Fruit fly (Drosophila melanogaster) whole organism, pupa: Measurements from ENCODE around the gene CG4313.
A peak's percentile ranks its signal among the peaks of the same experiment; 100 is the strongest.

Experiments used
- CG10348 ChIP-seq: fragments of 200-800 bp; sonication (Bioruptor generic); IDR thresholded peaks from 2 replicates; pipeline ENCODE4 v1.3.6; 2022; ENCODE audit warnings: missing biosample characterization, missing genetic modification characterization
- CG12605 ChIP-seq: fragments of 200-800 bp; sonication (Bioruptor generic); IDR thresholded peaks from 2 replicates; pipeline ENCODE4 v1.3.6; 2022; ENCODE audit warnings: missing biosample characterization, missing genetic modification characterization
- CG13204 ChIP-seq: fragments of 200-800 bp; sonication (Bioruptor generic); optimal IDR thresholded peaks from 2 replicates; lab custom pipeline; 2018; ENCODE audit warnings: missing biosample characterization, mild to moderate bottlenecking, missing genetic modification characterization, moderate library complexity
- CG14655 ChIP-seq: fragments of 200-800 bp; sonication (Bioruptor generic); optimal IDR thresholded peaks from 3 replicates; lab custom pipeline; 2017; ENCODE audit warnings: mild to moderate bottlenecking, missing biosample characterization, missing genetic modification reagents, missing genetic modification characterization
- CG15710 ChIP-seq: fragments of 200-800 bp; sonication (Bioruptor generic); optimal IDR thresholded peaks from 2 replicates; lab custom pipeline; 2018; ENCODE audit warnings: missing biosample characterization, mild to moderate bottlenecking, missing genetic modification characterization, moderate library complexity
- CG17806 ChIP-seq: fragments of 200-800 bp; sonication (Bioruptor generic); optimal IDR thresholded peaks from 2 replicates; lab custom pipeline; 2018; ENCODE audit warnings: missing biosample characterization, mild to moderate bottlenecking, missing genetic modification characterization, moderate library complexity
- CG32121 ChIP-seq: fragments of 200-800 bp; sonication (Bioruptor generic); IDR thresholded peaks from 2 replicates; pipeline ENCODE4 v1.3.6; 2022; ENCODE audit warnings: missing biosample characterization, missing genetic modification characterization
- CG34367 ChIP-seq: fragments of 200-800 bp; sonication (Bioruptor generic); optimal IDR thresholded peaks from 2 replicates; lab custom pipeline; 2018; ENCODE audit warnings: missing biosample characterization, mild to moderate bottlenecking, missing genetic modification characterization
- CG4496 ChIP-seq: fragments of 200-800 bp; sonication (Bioruptor generic); IDR thresholded peaks from 3 replicates; pipeline ENCODE4 v1.3.6; 2022; ENCODE audit warnings: missing biosample characterization, missing genetic modification characterization
- CG8159 ChIP-seq: fragments of 200-800 bp; sonication (Bioruptor generic); optimal IDR thresholded peaks from 3 replicates; lab custom pipeline; 2018; ENCODE audit warnings: missing biosample characterization, mild to moderate bottlenecking, missing genetic modification characterization, moderate library complexity
- CG8301 ChIP-seq: fragments of 200-800 bp; sonication (Bioruptor generic); optimal IDR thresholded peaks from 2 replicates; lab custom pipeline; 2018; ENCODE audit warnings: missing biosample characterization, mild to moderate bottlenecking, missing genetic modification characterization
- CG9948 ChIP-seq: fragments of 200-800 bp; sonication (Bioruptor generic); optimal IDR thresholded peaks from 2 replicates; lab custom pipeline; 2018; ENCODE audit warnings: missing biosample characterization, mild to moderate bottlenecking, missing genetic modification characterization, moderate library complexity
- D1 ChIP-seq: fragments of 200-800 bp; sonication (Bioruptor generic); optimal IDR thresholded peaks from 2 replicates; lab custom pipeline; 2018; ENCODE audit warnings: missing biosample characterization, mild to moderate bottlenecking, missing genetic modification characterization, moderate library complexity
- EcR ChIP-seq: fragments of 200-800 bp; sonication (Bioruptor generic); optimal IDR thresholded peaks from 3 replicates; lab custom pipeline; 2019; ENCODE audit warnings: missing biosample characterization, missing genetic modification characterization, mild to moderate bottlenecking, moderate library complexity, missing genetic modification reagents
- Ets98B ChIP-seq: fragments of 200-800 bp; sonication (Bioruptor generic); IDR thresholded peaks from 2 replicates; pipeline ENCODE4 v1.3.6; 2022; ENCODE audit warnings: missing biosample characterization, missing genetic modification characterization
- Pif1A ChIP-seq: fragments of 200-800 bp; sonication (Bioruptor generic); optimal IDR thresholded peaks from 3 replicates; lab custom pipeline; 2016; ENCODE audit warnings: missing biosample characterization, missing genetic modification characterization
- Pif1B ChIP-seq: fragments of 200-800 bp; sonication (Bioruptor generic); optimal IDR thresholded peaks from 3 replicates; lab custom pipeline; 2016; ENCODE audit warnings: missing biosample characterization, missing genetic modification characterization
- Snoo ChIP-seq: fragments of 200-800 bp; sonication (Bioruptor generic); optimal IDR thresholded peaks from 3 replicates; lab custom pipeline; 2017; ENCODE audit warnings: missing biosample characterization, mild to moderate bottlenecking, missing genetic modification characterization, inconsistent platforms
- fd96Ca ChIP-seq: fragments of 200-800 bp; sonication (Bioruptor generic); IDR thresholded peaks from 3 replicates; pipeline ENCODE4 v1.3.6; 2022; ENCODE audit warnings: missing biosample characterization, missing genetic modification characterization
- gl ChIP-seq: fragments of 200-800 bp; sonication (Bioruptor generic); optimal IDR thresholded peaks from 2 replicates; lab custom pipeline; 2018; ENCODE audit warnings: missing biosample characterization, mild to moderate bottlenecking, missing genetic modification characterization
- rn ChIP-seq: fragments of 200-800 bp; sonication (Bioruptor generic); IDR thresholded peaks from 2 replicates; pipeline ENCODE4 v1.3.6; 2022; ENCODE audit warnings: missing biosample characterization, missing genetic modification characterization

The CG4313 gene

DNA sequence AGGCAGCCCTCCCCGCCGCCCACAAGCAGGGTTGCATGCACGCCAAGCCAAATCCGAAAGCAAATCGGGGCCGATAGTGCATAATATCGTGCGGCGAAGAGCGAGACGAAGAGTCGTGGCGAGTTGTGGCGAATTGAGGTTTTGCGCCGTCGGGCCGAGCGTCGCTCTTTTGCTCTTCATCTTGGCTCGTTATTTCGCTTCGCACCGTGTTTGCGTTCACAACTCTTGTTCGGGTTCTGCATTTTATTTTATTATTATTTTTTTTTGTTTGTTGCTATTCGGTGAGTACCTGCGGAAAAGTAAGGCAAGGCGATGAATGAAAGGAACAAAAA, 29.6 kb upstream of the CG4313 start:
- TF ChIP-seq Ets98B (GFP tag; lab: Robert Waterston, UW) (peak; percentile 8; the same call in 1 of the 2 replicates), CG12605 (GFP tag; lab: Robert Waterston, UW) (peak; percentile 22; the same call in 1 of the 2 replicates), Pif1A (GFP tag; lab: Kevin White, UChicago) (no peak), CG4496 (GFP tag; lab: Robert Waterston, UW) (peak; percentile 52; the same call in 2 of the 3 replicates)

DNA sequence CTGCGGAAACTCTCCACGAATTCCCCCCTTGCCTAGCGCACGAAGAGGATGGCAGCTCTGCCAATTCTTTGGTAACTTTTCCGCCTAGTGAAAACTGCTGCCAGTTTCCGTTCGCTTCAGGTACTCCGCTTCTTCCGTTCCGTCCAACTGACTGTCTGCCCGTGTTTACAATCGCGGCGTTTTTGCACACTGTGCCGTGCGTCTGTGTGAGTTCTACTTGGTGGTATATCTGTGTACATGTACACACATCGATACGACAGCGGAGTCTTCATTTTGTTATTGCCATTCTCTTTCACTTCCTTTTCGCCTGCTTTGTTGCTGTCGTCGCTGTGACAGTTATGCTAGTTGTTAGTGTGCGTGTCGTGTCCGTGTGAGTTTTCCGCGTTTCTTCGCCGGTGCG, 28.8 kb upstream of the CG4313 start:
- TF ChIP-seq Pif1B (GFP tag; lab: Kevin White, UChicago) = peak; percentile 60
- TF ChIP-seq CG10348 (GFP tag; lab: Robert Waterston, UW) = no peak
- TF ChIP-seq Ets98B (GFP tag; lab: Robert Waterston, UW) = peak; percentile 35
- TF ChIP-seq Snoo (tag; lab: Kevin White, UChicago) = peak; percentile 77
- peak; percentile 55 for TF ChIP-seq CG15710 (tag; lab: Kevin White, UChicago)
- TF ChIP-seq CG34367 (tag; lab: Kevin White, UChicago) = peak; percentile 38
- TF ChIP-seq gl = peak; percentile 28
- peak; percentile 66; the same call in 2 of the 3 replicates for TF ChIP-seq CG4496 (GFP tag; lab: Robert Waterston, UW)
- TF ChIP-seq CG32121 = peak; percentile 19; the same call in 1 of the 2 replicates
- TF ChIP-seq fd96Ca (GFP tag; lab: Robert Waterston, UW) = no peak
- no peak for TF ChIP-seq CG9948
- no peak for TF ChIP-seq D1 (tag; lab: Kevin White, UChicago)
- TF ChIP-seq CG8159 (tag; lab: Kevin White, UChicago) = peak; percentile 61
- no peak for TF ChIP-seq CG8301 (tag; lab: Kevin White, UChicago)
- no peak for TF ChIP-seq rn (GFP tag; lab: Robert Waterston, UW)
- no peak for TF ChIP-seq CG14655

DNA sequence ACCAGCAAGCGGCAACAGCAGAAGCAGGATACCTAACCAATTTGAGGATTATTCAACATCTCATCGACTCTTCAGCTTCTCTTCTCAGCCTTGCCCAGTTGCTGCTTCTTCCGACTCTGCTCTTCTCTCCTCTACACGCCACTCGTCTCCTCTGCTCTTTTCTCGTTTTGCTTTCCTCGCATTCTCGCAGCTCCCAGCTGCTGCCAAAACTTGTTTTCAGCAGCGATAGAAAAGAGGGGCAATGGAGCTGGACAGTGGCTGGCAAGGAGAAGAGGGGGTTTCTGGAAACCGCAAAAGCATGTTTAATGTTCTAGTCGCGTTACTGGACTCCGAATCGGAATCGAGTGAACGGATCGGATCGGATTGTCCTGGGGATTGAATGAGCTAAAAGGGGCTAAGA, 28.3 kb upstream of the CG4313 start:
- TF ChIP-seq CG32121 (no peak), fd96Ca (GFP tag; lab: Robert Waterston, UW) (no peak), gl (no peak), CG12605 (GFP tag; lab: Robert Waterston, UW) (no peak), CG8159 (tag; lab: Kevin White, UChicago) (no peak), Snoo (tag; lab: Kevin White, UChicago) (no peak), CG17806 (tag; lab: Kevin White, UChicago) (no peak), rn (GFP tag; lab: Robert Waterston, UW) (no peak), Ets98B (GFP tag; lab: Robert Waterston, UW) (no peak; the same call in 1 of the 2 replicates), CG4496 (GFP tag; lab: Robert Waterston, UW) (no peak), Pif1B (GFP tag; lab: Kevin White, UChicago) (no peak), CG10348 (GFP tag; lab: Robert Waterston, UW) (no peak), EcR (GFP tag; lab: Kevin White, UChicago) (no peak), CG34367 (tag; lab: Kevin White, UChicago) (no peak), CG8301 (tag; lab: Kevin White, UChicago) (no peak), CG14655 (no peak), D1 (tag; lab: Kevin White, UChicago) (no peak), CG13204 (no peak), CG15710 (tag; lab: Kevin White, UChicago) (no peak), CG9948 (no peak)

DNA sequence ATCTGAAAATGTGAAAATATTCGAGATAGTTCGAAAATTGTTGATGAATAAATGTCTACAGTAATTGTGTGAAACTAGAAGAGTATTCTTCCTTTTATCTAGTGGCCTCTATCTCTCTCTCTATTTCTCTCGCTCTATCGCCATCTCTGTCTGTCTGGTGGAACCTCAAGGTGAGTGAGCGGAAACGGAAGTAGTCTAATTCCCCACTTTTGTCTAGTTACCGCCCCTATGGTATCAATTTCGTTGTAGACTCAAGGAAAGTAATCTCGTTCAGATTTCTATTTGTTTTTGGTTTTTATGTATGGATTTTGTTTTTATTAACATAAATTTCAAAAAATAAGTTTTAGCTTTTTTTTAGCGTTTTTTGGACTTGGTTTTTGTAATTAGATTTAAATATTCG, 16.8 kb upstream of the CG4313 start:
- TF ChIP-seq fd96Ca (GFP tag; lab: Robert Waterston, UW) = no peak
- TF ChIP-seq Pif1B (GFP tag; lab: Kevin White, UChicago) = no peak
- TF ChIP-seq rn (GFP tag; lab: Robert Waterston, UW) = no peak
- no peak for TF ChIP-seq CG15710 (tag; lab: Kevin White, UChicago)
- TF ChIP-seq, all 21 proteins: peak for 0

DNA sequence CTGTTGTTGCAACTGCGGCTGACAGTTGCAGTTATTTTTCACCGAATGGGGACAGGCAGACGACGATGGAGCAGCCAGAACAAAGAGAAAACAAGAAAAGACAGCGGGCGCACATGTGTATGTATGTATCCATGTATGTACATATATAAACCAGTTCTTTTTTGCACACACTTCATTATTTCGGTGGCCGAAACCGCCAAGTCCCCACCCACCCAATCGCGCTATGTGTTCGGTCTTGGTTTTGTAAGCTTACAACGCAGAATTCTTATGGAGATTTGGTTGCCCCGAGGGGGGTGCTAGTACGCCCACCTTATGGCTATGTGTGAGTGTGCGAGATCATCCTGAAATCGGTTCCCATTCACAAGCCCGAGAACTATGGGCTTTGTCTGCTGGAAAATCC, 10.4 kb upstream of the CG4313 start:
- TF ChIP-seq rn (GFP tag; lab: Robert Waterston, UW) (no peak), CG17806 (tag; lab: Kevin White, UChicago) (no peak), CG13204 (peak; percentile 26), CG8301 (tag; lab: Kevin White, UChicago) (no peak), CG9948 (no peak)

DNA sequence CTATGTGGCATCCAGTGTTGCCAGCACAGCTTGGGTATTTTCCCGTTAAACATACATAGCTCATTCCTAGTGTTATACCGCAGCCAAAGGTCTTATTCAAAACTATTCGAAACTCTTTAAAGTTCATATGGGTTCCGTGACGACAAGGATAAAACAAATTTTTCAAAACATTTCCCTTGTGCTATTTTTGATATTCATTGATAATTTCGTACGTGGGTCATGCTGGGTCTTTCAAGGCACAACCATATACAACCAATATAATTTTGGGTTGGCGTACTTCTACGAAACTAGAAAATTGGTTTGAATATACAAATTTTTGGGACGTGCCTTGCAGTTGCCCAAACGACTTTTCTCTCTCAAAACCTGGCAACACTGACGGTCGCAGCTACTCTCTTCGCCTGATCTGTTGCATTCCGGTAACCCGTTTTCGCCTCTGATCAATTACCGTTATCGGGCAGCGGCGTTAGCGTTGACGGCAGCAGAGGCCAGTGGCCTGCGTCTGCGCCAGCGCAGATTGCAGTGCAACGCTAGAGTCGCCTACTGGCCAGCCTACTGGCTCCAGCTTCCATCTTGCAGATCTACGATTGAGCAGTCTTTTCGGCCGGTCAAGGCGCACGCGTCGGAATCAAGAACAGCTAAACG, 9.4 kb upstream of the CG4313 start:
- TF ChIP-seq CG8301 (tag; lab: Kevin White, UChicago) (peak; percentile 35), gl (no peak), CG14655 (peak; percentile 6), EcR (GFP tag; lab: Kevin White, UChicago) (peak; percentile 61)

DNA sequence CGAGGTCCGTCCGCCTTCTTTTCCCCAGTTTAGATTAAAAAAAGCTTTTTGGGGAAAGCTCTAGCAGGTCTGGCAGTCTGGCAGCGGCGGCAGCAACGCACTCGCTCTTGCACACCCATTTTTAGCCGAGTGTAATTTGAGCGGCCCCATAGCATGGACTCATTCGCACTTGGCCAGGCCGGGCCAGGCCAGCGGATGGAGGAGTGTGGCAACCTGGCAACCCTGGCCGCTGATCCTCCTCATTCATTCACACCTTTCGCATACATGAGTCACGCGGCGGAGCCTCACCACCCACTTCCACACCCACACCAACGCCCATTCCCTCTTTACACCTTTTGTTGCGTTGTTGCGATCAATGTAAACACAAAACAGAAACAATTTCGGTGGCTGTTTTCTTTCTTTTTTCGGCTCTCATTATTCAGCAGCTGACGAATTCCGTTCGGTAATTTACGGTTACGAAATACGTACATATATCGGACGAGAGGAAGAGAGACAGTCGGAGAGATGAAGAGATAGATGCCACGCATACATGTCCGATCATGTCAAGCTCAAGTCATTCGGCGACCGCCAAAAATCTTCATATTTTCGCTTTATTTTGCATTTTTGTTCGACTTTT, 8.7 kb upstream of the CG4313 start:
- TF ChIP-seq Ets98B (GFP tag; lab: Robert Waterston, UW) = no peak; the same call in 1 of the 2 replicates
- 0 out of 2 replicates have a peak, but pooled peaks have one; percentile 11 for TF ChIP-seq CG32121
